Fruit fly (Drosophila melanogaster) whole organism, embryonic: Measurements from ENCODE around the gene CG12118.
A peak's percentile ranks its signal among the peaks of the same experiment; 100 is the strongest.

Source experiments
- Ada2b ChIP-seq: fragments of 200-800 bp; sonication (Bioruptor generic); IDR thresholded peaks from 2 replicates; pipeline ENCODE4 v1.3.6; 2022; ENCODE audit warnings: missing biosample characterization, missing genetic modification characterization
- Aef1 ChIP-seq: fragments of 200-800 bp; sonication (Bioruptor generic); IDR thresholded peaks from 3 replicates; pipeline ENCODE4 v1.3.6; 2022; ENCODE audit warnings: missing biosample characterization, missing genetic modification characterization
- BtbVII ChIP-seq: fragments of 200-800 bp; sonication (Bioruptor generic); optimal IDR thresholded peaks from 3 replicates; lab custom pipeline; 2017; ENCODE audit warnings: missing biosample characterization, mild to moderate bottlenecking, missing genetic modification characterization
- C15 ChIP-seq: fragments of 200-800 bp; sonication (Bioruptor generic); IDR thresholded peaks from 3 replicates; pipeline ENCODE4 v1.3.6; 2022; ENCODE audit warnings: missing biosample characterization, missing genetic modification characterization
- CG11398 ChIP-seq: fragments of 200-800 bp; sonication (Bioruptor generic); optimal IDR thresholded peaks from 2 replicates; lab custom pipeline; 2016; ENCODE audit warnings: missing biosample characterization, missing genetic modification characterization
- CG11723 ChIP-seq: fragments of 200-800 bp; sonication (Bioruptor generic); optimal IDR thresholded peaks from 2 replicates; lab custom pipeline; 2017; ENCODE audit warnings: missing biosample characterization, mild to moderate bottlenecking, missing genetic modification characterization
- CG14667 ChIP-seq: fragments of 200-800 bp; sonication (Bioruptor generic); IDR thresholded peaks from 2 replicates; pipeline ENCODE4 v1.3.6; 2022; ENCODE audit warnings: missing biosample characterization, missing genetic modification characterization
- CG14965 ChIP-seq: fragments of 200-800 bp; sonication (Bioruptor generic); optimal IDR thresholded peaks from 2 replicates; lab custom pipeline; 2016; ENCODE audit warnings: missing biosample characterization, missing genetic modification characterization, borderline replicate concordance
- CG1603 ChIP-seq: fragments of 200-800 bp; sonication (Bioruptor generic); optimal IDR thresholded peaks from 2 replicates; lab custom pipeline; 2019; ENCODE audit warnings: missing biosample characterization, mild to moderate bottlenecking, missing genetic modification characterization, moderate library complexity
- CG1647 ChIP-seq: fragments of 200-800 bp; sonication (Bioruptor generic); optimal IDR thresholded peaks from 3 replicates; lab custom pipeline; 2016; ENCODE audit warnings: missing biosample characterization, missing genetic modification characterization
- CG16813 ChIP-seq: fragments of 200-800 bp; sonication (Bioruptor generic); IDR thresholded peaks from 3 replicates; pipeline ENCODE4 v1.3.6; 2022; ENCODE audit warnings: missing biosample characterization, missing genetic modification characterization; ENCODE audit not compliant: partially characterized antibody
- CG17385 ChIP-seq: fragments of 200-800 bp; sonication (Bioruptor generic); optimal IDR thresholded peaks from 3 replicates; lab custom pipeline; 2018; ENCODE audit warnings: missing biosample characterization, mild to moderate bottlenecking, missing genetic modification characterization
- CG18262 ChIP-seq: fragments of 200-800 bp; optimal IDR thresholded peaks from 3 replicates; lab custom pipeline; 2019; ENCODE audit warnings: missing biosample characterization, mild to moderate bottlenecking, missing genetic modification characterization, moderate library complexity
- CG18619 ChIP-seq: fragments of 200-800 bp; sonication (Bioruptor generic); optimal IDR thresholded peaks from 3 replicates; lab custom pipeline; 2017; ENCODE audit warnings: missing biosample characterization, mild to moderate bottlenecking, missing genetic modification characterization
- CG30020 ChIP-seq: fragments of 200-800 bp; optimal IDR thresholded peaks from 2 replicates; lab custom pipeline; 2019; ENCODE audit warnings: missing biosample characterization, mild to moderate bottlenecking, missing genetic modification characterization, moderate library complexity
- CG31224 ChIP-seq: fragments of 200-800 bp; sonication (Bioruptor generic); IDR thresholded peaks from 2 replicates; pipeline ENCODE4 v1.3.6; 2022; ENCODE audit warnings: missing biosample characterization, missing genetic modification characterization
- CG4730 ChIP-seq: fragments of 200-800 bp; sonication (Bioruptor generic); IDR thresholded peaks from 2 replicates; pipeline ENCODE4 v1.3.6; 2022; ENCODE audit warnings: missing biosample characterization, missing genetic modification characterization
- CG6254 ChIP-seq: fragments of 200-800 bp; sonication (Bioruptor generic); optimal IDR thresholded peaks from 3 replicates; lab custom pipeline; 2017; ENCODE audit warnings: mild to moderate bottlenecking, missing biosample characterization, missing genetic modification reagents, missing genetic modification characterization
- CG9609 ChIP-seq: fragments of 200-800 bp; sonication (Bioruptor generic); optimal IDR thresholded peaks from 3 replicates; lab custom pipeline; 2016; ENCODE audit warnings: missing biosample characterization, missing genetic modification characterization
- CG9817 ChIP-seq: fragments of 200-800 bp; sonication (Bioruptor generic); optimal IDR thresholded peaks from 2 replicates; lab custom pipeline; 2018; ENCODE audit warnings: missing biosample characterization, mild to moderate bottlenecking, missing genetic modification characterization, moderate library complexity
- Ets65A ChIP-seq: fragments of 200-800 bp; sonication (Bioruptor generic); peaks from one replicate; lab custom pipeline; 2016; ENCODE audit warnings: missing biosample characterization, missing genetic modification characterization
- H15 ChIP-seq: fragments of 200-800 bp; sonication (Bioruptor generic); IDR thresholded peaks from 3 replicates; pipeline ENCODE4 v1.3.6; 2022; ENCODE audit warnings: missing biosample characterization, missing genetic modification characterization
- HLH4C ChIP-seq: fragments of 200-800 bp; sonication (Bioruptor generic); IDR thresholded peaks from 3 replicates; pipeline ENCODE4 v1.3.6; 2022; ENCODE audit warnings: missing biosample characterization, missing genetic modification characterization; ENCODE audit not compliant: partially characterized antibody
- HLH54F ChIP-seq: fragments of 200-800 bp; sonication (Bioruptor generic); optimal IDR thresholded peaks from 3 replicates; lab custom pipeline; 2016; ENCODE audit warnings: missing biosample characterization, missing genetic modification characterization
- Mad ChIP-seq: fragments of 200-800 bp; sonication (Bioruptor generic); optimal IDR thresholded peaks from 2 replicates; lab custom pipeline; 2016; ENCODE audit warnings: missing biosample characterization, missing genetic modification characterization
- Oli ChIP-seq: fragments of 200-800 bp; sonication (Bioruptor generic); optimal IDR thresholded peaks from 2 replicates; lab custom pipeline; 2018; ENCODE audit warnings: missing biosample characterization, mild to moderate bottlenecking, missing genetic modification characterization, moderate library complexity
- Sry-δ ChIP-seq: fragments of 200-800 bp; sonication (Bioruptor generic); optimal IDR thresholded peaks from 2 replicates; lab custom pipeline; 2016; ENCODE audit warnings: missing biosample characterization, missing genetic modification characterization
- Usf ChIP-seq: fragments of 200-800 bp; sonication (Bioruptor generic); optimal IDR thresholded peaks from 2 replicates; lab custom pipeline; 2017; ENCODE audit warnings: missing genotype, missing biosample characterization, missing genetic modification characterization
- ab ChIP-seq: fragments of 200-800 bp; sonication (Bioruptor generic); optimal IDR thresholded peaks from 2 replicates; lab custom pipeline; 2016; ENCODE audit warnings: missing biosample characterization, missing genetic modification characterization
- abd-A ChIP-seq: fragments of 200-800 bp; sonication (Bioruptor generic); optimal IDR thresholded peaks from 3 replicates; lab custom pipeline; 2019; ENCODE audit warnings: missing biosample characterization, mild to moderate bottlenecking, missing genetic modification characterization, moderate library complexity
- al ChIP-seq: fragments of 200-800 bp; sonication (Bioruptor generic); IDR thresholded peaks from 2 replicates; pipeline ENCODE4 v1.3.6; 2022; ENCODE audit warnings: missing biosample characterization, missing genetic modification characterization
- amos ChIP-seq: fragments of 200-800 bp; sonication (Bioruptor generic); IDR thresholded peaks from 2 replicates; pipeline ENCODE4 v1.3.6; 2022; ENCODE audit warnings: missing biosample characterization, missing genetic modification characterization; ENCODE audit not compliant: partially characterized antibody
- bowl ChIP-seq: fragments of 200-800 bp; sonication (Bioruptor generic); IDR thresholded peaks from 2 replicates; pipeline ENCODE4 v1.3.6; 2022; ENCODE audit warnings: missing biosample characterization, missing genetic modification characterization
- cwo ChIP-seq: fragments of 200-800 bp; sonication (Bioruptor generic); optimal IDR thresholded peaks from 3 replicates; lab custom pipeline; 2017; ENCODE audit warnings: missing biosample characterization, missing genetic modification characterization, mild to moderate bottlenecking, moderate library complexity, missing genetic modification reagents
- dmrt99B ChIP-seq: fragments of 200-800 bp; sonication (Bioruptor generic); optimal IDR thresholded peaks from 2 replicates; lab custom pipeline; 2018; ENCODE audit warnings: missing biosample characterization, mild to moderate bottlenecking, missing genetic modification characterization, moderate library complexity
- fd96Cb ChIP-seq: fragments of 200-800 bp; sonication (Bioruptor generic); optimal IDR thresholded peaks from 2 replicates; lab custom pipeline; 2018; ENCODE audit warnings: missing biosample characterization, mild to moderate bottlenecking, missing genetic modification characterization, moderate library complexity
- gsb-n ChIP-seq: fragments of 200-800 bp; sonication (Bioruptor generic); optimal IDR thresholded peaks from 3 replicates; lab custom pipeline; 2018; ENCODE audit warnings: missing biosample characterization, mild to moderate bottlenecking, missing genetic modification characterization
- her ChIP-seq: fragments of 200-800 bp; sonication (Bioruptor generic); optimal IDR thresholded peaks from 2 replicates; lab custom pipeline; 2016; ENCODE audit warnings: missing biosample characterization, missing genetic modification characterization
- lmd ChIP-seq: fragments of 200-800 bp; sonication (Bioruptor generic); IDR thresholded peaks from 2 replicates; pipeline ENCODE4 v1.3.6; 2022; ENCODE audit warnings: missing biosample characterization, missing genetic modification characterization
- maf-S ChIP-seq: fragments of 200-800 bp; sonication (Bioruptor generic); optimal IDR thresholded peaks from 2 replicates; lab custom pipeline; 2016; ENCODE audit warnings: missing biosample characterization, missing genetic modification characterization
- oc ChIP-seq: fragments of 200-800 bp; sonication (Bioruptor generic); optimal IDR thresholded peaks from 2 replicates; lab custom pipeline; 2018; ENCODE audit warnings: missing biosample characterization, mild to moderate bottlenecking, missing genetic modification characterization, moderate library complexity
- onecut ChIP-seq: fragments of 200-800 bp; sonication (Bioruptor generic); IDR thresholded peaks from 2 replicates; pipeline ENCODE4 v1.3.6; 2022; ENCODE audit warnings: missing biosample characterization, missing genetic modification characterization
- pan ChIP-seq, 4 experiments: fragments of >200 bp in 3 of 4; fragments of 200-800 bp in 1 of 4; sonication (Bioruptor generic) in 1 of 4; optimal IDR thresholded peaks in 3 of 4; IDR thresholded peaks in 1 of 4; 2 replicates each; pipeline versions ENCODE4 v1.3.6 to Lab custom; 2017 to 2022; ENCODE audit warnings: missing biosample characterization in 2 of 4, missing genetic modification characterization in 2 of 4, mixed read lengths in 1 of 4
- pnt ChIP-seq: fragments of 200-800 bp; sonication (Bioruptor generic); optimal IDR thresholded peaks from 3 replicates; lab custom pipeline; 2016; ENCODE audit warnings: missing biosample characterization, missing genetic modification characterization
- ro ChIP-seq: fragments of 200-800 bp; sonication (Bioruptor generic); IDR thresholded peaks from 2 replicates; pipeline ENCODE4 v1.3.6; 2022; ENCODE audit warnings: missing biosample characterization, missing genetic modification characterization
- scrt ChIP-seq: fragments of 200-800 bp; sonication (Bioruptor generic); optimal IDR thresholded peaks from 2 replicates; lab custom pipeline; 2018; ENCODE audit warnings: missing biosample characterization, mild to moderate bottlenecking, missing genetic modification characterization, moderate library complexity
- sens ChIP-seq: fragments of 200-800 bp; sonication (Bioruptor generic); peaks from one replicate; lab custom pipeline; 2016; ENCODE audit warnings: missing biosample characterization, missing genetic modification characterization
- sisA ChIP-seq: fragments of 200-800 bp; sonication (Bioruptor generic); IDR thresholded peaks from 2 replicates; pipeline ENCODE4 v1.3.6; 2022; ENCODE audit warnings: missing biosample characterization, missing genetic modification characterization
- so ChIP-seq: fragments of 200-800 bp; sonication (Bioruptor generic); IDR thresholded peaks from 3 replicates; pipeline ENCODE4 v1.3.6; 2022; ENCODE audit warnings: missing biosample characterization, missing genetic modification characterization
- wek ChIP-seq: fragments of 200-800 bp; sonication (Bioruptor generic); optimal IDR thresholded peaks from 3 replicates; lab custom pipeline; 2018; ENCODE audit warnings: missing biosample characterization, mild to moderate bottlenecking, missing genetic modification characterization, moderate library complexity
- wor ChIP-seq: fragments of 200-800 bp; sonication (Bioruptor generic); IDR thresholded peaks from 2 replicates; pipeline ENCODE4 v1.3.6; 2022; ENCODE audit warnings: missing biosample characterization, missing genetic modification characterization

Gene CG12118

dm6 chrX:9196362-9196761, at the start of gene CG12118:
Gene CG12118, minus strand, starts transcription at chrX:9196414.
- TF ChIP-seq cwo (GFP tag; lab: Kevin White, UChicago) (peak; percentile 49), scrt (GFP tag; lab: Kevin White, UChicago) (peak; percentile 43), Ada2b (GFP tag; lab: Robert Waterston, UW) (peak; percentile 75), CG1603 (tag; lab: Kevin White, UChicago) (peak; percentile 35), CG30020 (tag; lab: Kevin White, UChicago) (peak; percentile 41), CG1647 (no peak), ro (GFP tag; lab: Robert Waterston, UW) (no peak), CG11723 (GFP tag; lab: Kevin White, UChicago) (peak; percentile 32), pan (optimal IDR thresholded peaks at IDR 0.05; lab: Kevin White, UChicago) (no peak), pan (GFP tag; optimal IDR thresholded peaks at IDR 0.05 in 1 of 2, IDR thresholded peaks at IDR 0.05 in 1 of 2) (peak in 1 of 2 experiments; percentile 84), maf-S (GFP tag; lab: Kevin White, UChicago) (peak; percentile 32), Ets65A (GFP tag; lab: Kevin White, UChicago) (peak; percentile 18), sisA (GFP tag; lab: Robert Waterston, UW) (peak; percentile 70), CG9609 (GFP tag; lab: Kevin White, UChicago) (peak; percentile 7), amos (GFP tag; lab: Robert Waterston, UW) (peak; percentile 90), wor (peak; percentile 67), CG18619 (peak; percentile 57), Usf (no peak), sens (peak; percentile 88), wek (GFP tag; lab: Kevin White, UChicago) (no peak), so (GFP tag; lab: Robert Waterston, UW) (peak; percentile 56; the same call in 1 of the 3 replicates), pnt (no peak), CG16813 (GFP tag; lab: Robert Waterston, UW) (peak; percentile 92), CG6254 (GFP tag; lab: Kevin White, UChicago) (peak; percentile 41), bowl (GFP tag; lab: Robert Waterston, UW) (no peak), Mad (peak; percentile 74), C15 (GFP tag; lab: Robert Waterston, UW) (peak; percentile 61; the same call in 1 of the 3 replicates), HLH54F (GFP tag; lab: Kevin White, UChicago) (peak; percentile 15), onecut (GFP tag; lab: Robert Waterston, UW) (peak; percentile 14; the same call in 1 of the 2 replicates), CG14667 (GFP tag; lab: Robert Waterston, UW) (peak; percentile 57; the same call in 1 of the 2 replicates), gsb-n (tag; lab: Kevin White, UChicago) (peak; percentile 56), CG4730 (GFP tag; lab: Robert Waterston, UW) (peak; percentile 59; the same call in 1 of the 2 replicates), CG14965 (GFP tag; lab: Kevin White, UChicago) (no peak), fd96Cb (tag; lab: Kevin White, UChicago) (peak; percentile 67), lmd (GFP tag; lab: Robert Waterston, UW) (peak; percentile 68), CG31224 (GFP tag; lab: Robert Waterston, UW) (peak; percentile 79), Aef1 (peak; percentile 75), CG17385 (peak; percentile 71), oc (peak; percentile 54), her (no peak), CG18262 (peak; percentile 76), H15 (GFP tag; lab: Robert Waterston, UW) (peak; percentile 71), ab (GFP tag; lab: Kevin White, UChicago) (no peak), CG11398 (GFP tag; lab: Kevin White, UChicago) (no peak), al (GFP tag; lab: Robert Waterston, UW) (peak; percentile 86), Sry-δ (GFP tag; lab: Kevin White, UChicago) (peak; percentile 79), CG9817 (tag; lab: Kevin White, UChicago) (peak; percentile 74), BtbVII (GFP tag; lab: Kevin White, UChicago) (peak; percentile 36), abd-A (tag; lab: Kevin White, UChicago) (no peak), HLH4C (GFP tag; lab: Robert Waterston, UW) (peak; percentile 90), dmrt99B (tag; lab: Kevin White, UChicago) (peak; percentile 73), Oli (tag; lab: Kevin White, UChicago) (peak; percentile 59)
